Fruit fly (Drosophila melanogaster) whole organism, adult: ENCODE measurements around the gene Bdp1.

Experiments
- CG33017 ChIP-seq: fragments of 200-800 bp; sonication (Bioruptor generic); optimal IDR thresholded peaks from 2 replicates; lab custom pipeline; 2018; ENCODE audit warnings: missing biosample characterization, mild to moderate bottlenecking, missing genetic modification characterization, moderate library complexity
- CG7045 ChIP-seq: fragments of 200-800 bp; sonication (Bioruptor generic); optimal IDR thresholded peaks from 2 replicates; lab custom pipeline; 2017; ENCODE audit warnings: missing biosample characterization, mild to moderate bottlenecking, missing genetic modification characterization
- Mnt ChIP-seq: fragments of 200-800 bp; sonication (Bioruptor generic); optimal IDR thresholded peaks from 2 replicates; lab custom pipeline; 2016; ENCODE audit warnings: missing biosample characterization, mild to moderate bottlenecking, missing genetic modification characterization
- kay ChIP-seq: fragments of 200-800 bp; sonication (Bioruptor generic); peaks from one replicate; lab custom pipeline; 2016; ENCODE audit warnings: missing biosample characterization, missing genetic modification characterization, borderline replicate concordance
- ovo ChIP-seq: fragments of 200-800 bp; sonication (Bioruptor generic); optimal IDR thresholded peaks from 2 replicates; lab custom pipeline; 2016; ENCODE audit warnings: missing biosample characterization, missing genetic modification characterization
- toe ChIP-seq: fragments of 200-800 bp; sonication (Bioruptor generic); optimal IDR thresholded peaks from 2 replicates; lab custom pipeline; 2016; ENCODE audit warnings: missing biosample characterization, missing genetic modification characterization

dm6 chr2L:13368940-13369339 lies 4.8 kb downstream of the Bdp1 start, which contains the start of gene CG31855:
- TF ChIP-seq toe (GFP tag; lab: Kevin White, UChicago) (peak; percentile 80), kay (GFP tag; lab: Kevin White, UChicago) (no peak), CG7045 (GFP tag; lab: Kevin White, UChicago) (peak; percentile 83), Mnt (GFP tag; lab: Kevin White, UChicago) (peak; percentile 92), CG33017 (tag; lab: Kevin White, UChicago) (peak; percentile 92), ovo (GFP tag; lab: Kevin White, UChicago) (peak; percentile 75)
